Fruit fly (Drosophila melanogaster) whole organism, wandering third instar larva: ENCODE measurements around the gene spz3.

Experiments
- Abd-B ChIP-seq: fragments of >200 bp; optimal IDR thresholded peaks from 2 replicates; lab custom pipeline; 2017; ENCODE audit warnings: missing biosample characterization, missing genetic modification characterization
- CG32264 ChIP-seq: fragments of 200-800 bp; sonication (Bioruptor generic); optimal IDR thresholded peaks from 2 replicates; lab custom pipeline; 2016; ENCODE audit warnings: missing biosample characterization, missing genetic modification characterization
- CG9705 ChIP-seq: fragments of 200-800 bp; sonication (Bioruptor generic); optimal IDR thresholded peaks from 2 replicates; lab custom pipeline; 2018; ENCODE audit warnings: missing biosample characterization, mild to moderate bottlenecking, missing genetic modification characterization
- CrebA ChIP-seq: fragments of 200-800 bp; sonication (Bioruptor generic); optimal IDR thresholded peaks from 2 replicates; lab custom pipeline; 2016; ENCODE audit warnings: missing biosample characterization, mild to moderate bottlenecking, missing genetic modification characterization, borderline replicate concordance
- Dfd ChIP-seq: fragments of >200 bp; optimal IDR thresholded peaks from 2 replicates; lab custom pipeline; 2017; ENCODE audit warnings: missing biosample characterization, missing genetic modification characterization
- Dif ChIP-seq: fragments of 200-275, 200-300 bp; sonication (Bioruptor generic); optimal IDR thresholded peaks from 2 replicates; lab custom pipeline; 2018; ENCODE audit warnings: missing biosample characterization, missing genetic modification characterization; ENCODE audit not compliant: partially characterized antibody
- GATAd ChIP-seq: sonication (Bioruptor generic); optimal IDR thresholded peaks from 2 replicates; lab custom pipeline; 2016; ENCODE audit warnings: missing biosample characterization, missing genetic modification characterization
- HLH106 ChIP-seq: fragments of 200-800 bp; optimal IDR thresholded peaks from 3 replicates; lab custom pipeline; 2019; ENCODE audit warnings: missing biosample characterization, mild to moderate bottlenecking, missing genetic modification characterization, moderate library complexity
- Hnf4 ChIP-seq: fragments of 200-800 bp; sonication (Bioruptor generic); optimal IDR thresholded peaks from 2 replicates; lab custom pipeline; 2016; ENCODE audit warnings: missing biosample characterization, mild to moderate bottlenecking, missing genetic modification characterization
- Hr78 ChIP-seq: fragments of >200 bp; optimal IDR thresholded peaks from 2 replicates; lab custom pipeline; 2017; ENCODE audit warnings: missing biosample characterization, missing genetic modification characterization
- Hr83 ChIP-seq: fragments of 200-300 bp; sonication (Bioruptor generic); optimal IDR thresholded peaks from 2 replicates; lab custom pipeline; 2016; ENCODE audit warnings: missing biosample characterization, mild to moderate bottlenecking, missing genetic modification characterization, moderate library complexity; ENCODE audit not compliant: poor library complexity, severe bottlenecking
- Jra ChIP-seq: sonication (Bioruptor generic); optimal IDR thresholded peaks from 2 replicates; lab custom pipeline; 2016; ENCODE audit warnings: missing biosample characterization, missing genetic modification characterization
- Mio ChIP-seq: sonication (Bioruptor generic); optimal IDR thresholded peaks from 2 replicates; lab custom pipeline; 2016; ENCODE audit warnings: missing biosample characterization, missing genetic modification characterization
- Myc ChIP-seq: fragments of >200 bp; optimal IDR thresholded peaks from 2 replicates; lab custom pipeline; 2017
- N ChIP-seq: fragments of >200 bp; optimal IDR thresholded peaks from 2 replicates; lab custom pipeline; 2018; ENCODE audit warnings: missing biosample characterization, missing external identifiers, missing genetic modification characterization
- OdsH ChIP-seq: fragments of 200-800 bp; sonication (Bioruptor generic); optimal IDR thresholded peaks from 2 replicates; lab custom pipeline; 2016; ENCODE audit warnings: missing biosample characterization, mild to moderate bottlenecking, missing genetic modification characterization
- Rel ChIP-seq, 2 experiments: fragments of 200-800 bp; sonication (Bioruptor generic) in 1 of 2; optimal IDR thresholded peaks; 2 replicates in 1 of 2; 3 replicates in 1 of 2; lab custom pipeline; 2016 to 2019; ENCODE audit warnings: mild to moderate bottlenecking in 2 of 2, missing biosample characterization in 2 of 2, missing genetic modification characterization in 2 of 2, moderate library complexity in 1 of 2
- Sp1 ChIP-seq: fragments of 200-800 bp; sonication (Bioruptor generic); optimal IDR thresholded peaks from 3 replicates; lab custom pipeline; 2019; ENCODE audit warnings: missing biosample characterization, mild to moderate bottlenecking, missing genetic modification characterization, moderate library complexity
- Vsx2 ChIP-seq: fragments of 200-300, 225-300 bp; sonication (Bioruptor generic); optimal IDR thresholded peaks from 2 replicates; lab custom pipeline; 2018; ENCODE audit warnings: missing biosample characterization, missing genetic modification characterization; ENCODE audit not compliant: partially characterized antibody
- br ChIP-seq: fragments of 200-800 bp; sonication (Bioruptor generic); optimal IDR thresholded peaks from 2 replicates; lab custom pipeline; 2016; ENCODE audit warnings: missing biosample characterization, missing genetic modification characterization
- brk ChIP-seq: fragments of 200-800 bp; sonication (Bioruptor generic); optimal IDR thresholded peaks from 2 replicates; lab custom pipeline; 2016; ENCODE audit warnings: missing biosample characterization, mild to moderate bottlenecking, missing genetic modification characterization
- dl ChIP-seq, 2 experiments: fragments of 175-275, 200-275 bp in 1 of 2; fragments of 200-275 bp in 1 of 2; sonication (Bioruptor generic); optimal IDR thresholded peaks; lab custom pipeline; 2018; ENCODE audit warnings: mild to moderate bottlenecking in 2 of 2, missing biosample characterization in 2 of 2, missing genetic modification characterization in 2 of 2, moderate library complexity in 2 of 2; ENCODE audit not compliant: partially characterized antibody in 2 of 2, insufficient read depth in 1 of 2
- dmrt93B ChIP-seq: fragments of 200-800 bp; sonication (Bioruptor generic); optimal IDR thresholded peaks from 2 replicates; lab custom pipeline; 2018; ENCODE audit warnings: missing biosample characterization, mild to moderate bottlenecking, missing genetic modification characterization
- dsf ChIP-seq: sonication (Bioruptor generic); optimal IDR thresholded peaks from 2 replicates; lab custom pipeline; 2016; ENCODE audit warnings: missing biosample characterization, missing genetic modification characterization, borderline replicate concordance
- ey ChIP-seq: fragments of 200-800 bp; sonication (Bioruptor generic); optimal IDR thresholded peaks from 2 replicates; lab custom pipeline; 2016; ENCODE audit warnings: missing biosample characterization, missing genetic modification characterization
- foxo ChIP-seq, 2 experiments: fragments of 200-800 bp; sonication (Bioruptor generic); optimal IDR thresholded peaks; 2 replicates in 1 of 2; 3 replicates in 1 of 2; lab custom pipeline; 2016 to 2017; ENCODE audit warnings: missing biosample characterization in 2 of 2, missing genetic modification characterization in 2 of 2
- fru ChIP-seq: fragments of 200-800 bp; sonication (Bioruptor generic); optimal IDR thresholded peaks from 3 replicates; lab custom pipeline; 2016; ENCODE audit warnings: missing biosample characterization, mild to moderate bottlenecking, missing genetic modification characterization
- h ChIP-seq: fragments of 200-800 bp; sonication (Bioruptor generic); optimal IDR thresholded peaks from 3 replicates; lab custom pipeline; 2016; ENCODE audit warnings: missing biosample characterization, mild to moderate bottlenecking, missing genetic modification characterization
- jim ChIP-seq: fragments of 175-275, 200-325 bp; sonication (Bioruptor generic); optimal IDR thresholded peaks from 2 replicates; lab custom pipeline; 2016; ENCODE audit warnings: missing biosample characterization, mild to moderate bottlenecking, missing genetic modification characterization
- lola ChIP-seq: fragments of >200 bp; optimal IDR thresholded peaks from 2 replicates; lab custom pipeline; 2017; ENCODE audit warnings: missing biosample characterization, missing genetic modification characterization
- pan ChIP-seq: fragments of >200 bp; optimal IDR thresholded peaks from 2 replicates; lab custom pipeline; 2017
- psq ChIP-seq: fragments of 200-800 bp; sonication (Bioruptor generic); optimal IDR thresholded peaks from 3 replicates; lab custom pipeline; 2017; ENCODE audit warnings: missing biosample characterization, mild to moderate bottlenecking, missing genetic modification characterization, moderate library complexity
- rgr ChIP-seq: fragments of 200-800 bp; sonication (Bioruptor generic); optimal IDR thresholded peaks from 3 replicates; lab custom pipeline; 2016; ENCODE audit warnings: missing biosample characterization, mild to moderate bottlenecking, missing genetic modification characterization
- sage ChIP-seq: fragments of 200-800 bp; sonication (Bioruptor generic); optimal IDR thresholded peaks from 2 replicates; lab custom pipeline; 2016; ENCODE audit warnings: missing biosample characterization, mild to moderate bottlenecking, missing genetic modification characterization
- sv ChIP-seq: fragments of 200-800 bp; sonication (Bioruptor generic); optimal IDR thresholded peaks from 3 replicates; lab custom pipeline; 2016; ENCODE audit warnings: missing biosample characterization, missing genetic modification characterization
- tai ChIP-seq: sonication (Bioruptor generic); optimal IDR thresholded peaks from 2 replicates; lab custom pipeline; 2016; ENCODE audit warnings: missing biosample characterization, missing genetic modification characterization
- usp ChIP-seq: fragments of >200 bp; optimal IDR thresholded peaks from 2 replicates; lab custom pipeline; 2017; ENCODE audit warnings: missing biosample characterization, missing genetic modification characterization
- woc ChIP-seq: sonication (Bioruptor generic); optimal IDR thresholded peaks from 2 replicates; lab custom pipeline; 2016; ENCODE audit warnings: missing biosample characterization, mild to moderate bottlenecking, missing genetic modification characterization

spz3 gene

DNA sequence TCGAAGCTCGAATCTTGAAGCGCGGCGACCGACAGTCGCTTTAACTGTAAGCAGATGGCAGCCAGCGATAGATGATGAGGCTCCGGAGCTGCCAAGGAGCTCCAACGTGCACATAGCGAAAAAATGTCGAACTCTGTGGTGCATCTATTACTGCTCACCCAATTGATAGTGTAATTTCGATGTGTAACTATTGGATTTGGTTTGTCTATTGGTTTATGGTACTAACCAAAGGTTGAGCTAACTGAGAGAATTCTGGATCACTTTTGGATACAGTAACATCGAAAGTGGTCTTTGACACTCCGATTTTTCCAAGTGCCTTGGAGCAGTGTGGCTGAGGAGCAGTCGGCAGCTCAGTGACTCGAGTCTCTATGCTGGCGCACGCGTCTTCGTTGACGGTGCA lies 19.2 kb upstream of the spz3 start:
- TF ChIP-seq Sp1 (GFP tag; lab: Kevin White, UChicago) = peak; percentile 19
- peak; percentile 41 for TF ChIP-seq OdsH (GFP tag; lab: Kevin White, UChicago)
- TF ChIP-seq br (GFP tag; lab: Kevin White, UChicago) = peak; percentile 34
- TF ChIP-seq ey (GFP tag; lab: Kevin White, UChicago) = peak; percentile 44
- no peak for TF ChIP-seq Dif (GFP tag; lab: Kevin White, UChicago)
- peak; percentile 39 for TF ChIP-seq HLH106 (tag; lab: Kevin White, UChicago)
- TF ChIP-seq fru (GFP tag; lab: Kevin White, UChicago) = peak; percentile 27
- TF ChIP-seq woc = no peak
- TF ChIP-seq CG32264 (GFP tag; lab: Kevin White, UChicago) = no peak
- TF ChIP-seq brk (GFP tag; lab: Kevin White, UChicago) = no peak
- peak; percentile 33 for TF ChIP-seq rgr (GFP tag; lab: Kevin White, UChicago)
- no peak for TF ChIP-seq Mio
- TF ChIP-seq h = peak; percentile 54
- TF ChIP-seq CrebA (GFP tag; lab: Kevin White, UChicago) = no peak

DNA sequence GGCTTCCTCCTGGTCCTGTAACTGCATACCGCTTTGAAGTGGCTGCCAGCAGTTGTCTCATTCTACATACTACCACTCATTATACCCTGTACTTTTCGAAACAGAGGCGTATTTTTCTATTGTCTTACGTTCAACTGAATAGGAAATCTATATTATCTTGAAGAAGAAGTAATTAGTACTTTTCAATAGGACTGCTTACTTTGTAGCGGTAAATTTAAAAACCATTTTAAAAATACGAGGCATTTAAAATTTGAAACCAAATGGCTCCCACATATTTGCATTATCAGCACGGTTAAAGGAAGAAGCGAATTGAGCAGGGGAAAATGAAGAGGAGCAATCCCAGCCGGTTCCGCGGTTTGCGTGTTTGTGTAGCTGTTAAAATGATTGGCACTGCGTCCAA lies 17.9 kb upstream of the spz3 start:
- TF ChIP-seq woc (peak; percentile 53), Hnf4 (GFP tag; lab: Kevin White, UChicago) (no peak), jim (no peak), foxo (GFP tag; optimal IDR thresholded peaks at IDR 0.05; lab: Kevin White, UChicago) (peak in 1 of 2 experiments; percentile 54), CG9705 (no peak), fru (GFP tag; lab: Kevin White, UChicago) (peak; percentile 57), CG32264 (GFP tag; lab: Kevin White, UChicago) (no peak), Mio (no peak), usp (GFP tag; lab: Kevin White, UChicago) (no peak), psq (peak; percentile 25), Hr78 (GFP tag; lab: Kevin White, UChicago) (no peak), dsf (GFP tag; lab: Kevin White, UChicago) (no peak), br (GFP tag; lab: Kevin White, UChicago) (no peak), lola (no peak), Hr83 (no peak), ey (GFP tag; lab: Kevin White, UChicago) (peak; percentile 44), dmrt93B (peak; percentile 4), sv (GFP tag; lab: Kevin White, UChicago) (no peak), Abd-B (GFP tag; lab: Kevin White, UChicago) (no peak), tai (no peak), Jra (GFP tag; lab: Kevin White, UChicago) (no peak), Myc (lab: Kevin White, UChicago) (no peak), N (GFP tag; lab: Kevin White, UChicago) (no peak), Dfd (GFP tag; lab: Kevin White, UChicago) (no peak), HLH106 (tag; lab: Kevin White, UChicago) (peak; percentile 21), CrebA (GFP tag; lab: Kevin White, UChicago) (no peak), h (peak; percentile 68), sage (GFP tag; lab: Kevin White, UChicago) (no peak), pan (no peak), Sp1 (GFP tag; lab: Kevin White, UChicago) (no peak), dl (GFP tag; optimal IDR thresholded peaks at IDR 0.05; lab: Kevin White, UChicago; ENCODE audit: insufficient read depth in 1 of 2, partially characterized antibody in 2 of 2) (no peak), Vsx2 (GFP tag; lab: Kevin White, UChicago) (no peak), rgr (GFP tag; lab: Kevin White, UChicago) (peak; percentile 25), GATAd (GFP tag; lab: Kevin White, UChicago) (no peak), Rel (GFP tag; optimal IDR thresholded peaks at IDR 0.05; lab: Kevin White, UChicago) (no peak), Rel (tag; optimal IDR thresholded peaks at IDR 0.05; lab: Kevin White, UChicago) (no peak), Dif (GFP tag; lab: Kevin White, UChicago) (no peak), brk (GFP tag; lab: Kevin White, UChicago) (no peak), OdsH (GFP tag; lab: Kevin White, UChicago) (peak; percentile 21)
